Worm (Caenorhabditis elegans) whole organism, early embryonic: ENCODE data around the gene pri-1.

Experiments used
- ama-1 ChIP-seq: fragments of 150-350 bp; optimal IDR thresholded peaks from 2 replicates; lab custom pipeline; 2014
- pes-1 ChIP-seq: fragments of 200-800 bp; sonication (Bioruptor generic); IDR thresholded peaks from 2 replicates; pipeline ENCODE4 v1.3.6; 2022; ENCODE audit warnings: missing genetic modification reagents, missing genetic modification characterization, missing compliant biosample characterization
- sea-1 ChIP-seq: fragments of 200-800 bp; sonication (Bioruptor generic); conservative IDR thresholded peaks from 2 replicates; pipeline ENCODE4 v1.3.6; 2022; ENCODE audit warnings: missing genetic modification characterization, missing compliant biosample characterization

DNA sequence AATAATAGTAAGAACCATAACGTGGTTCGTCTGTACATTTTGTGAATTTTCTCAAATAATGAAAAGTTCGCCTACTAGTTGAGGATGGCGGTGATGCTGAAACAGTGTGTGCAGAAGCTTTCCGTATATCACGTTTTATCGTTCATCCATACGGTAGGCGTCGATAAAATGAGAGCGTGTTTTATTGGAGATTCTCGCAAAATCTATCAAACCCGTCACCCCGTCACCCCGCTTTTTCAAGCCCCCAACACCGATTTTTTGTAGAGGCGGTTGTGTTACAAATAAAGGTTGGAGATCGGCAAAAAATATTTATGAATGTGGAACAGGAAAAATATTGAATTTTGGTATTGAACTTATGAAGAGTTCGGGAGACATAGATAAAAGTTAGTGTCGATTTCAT is 5.4 kb downstream of the pri-1 start, which contains the start of gene clec-161:
- TF ChIP-seq pes-1 (GFP tag; lab: Robert Waterston, UW) = no peak
- no peak for TF ChIP-seq sea-1 (GFP tag; lab: Robert Waterston, UW)
- no peak for TF ChIP-seq ama-1 (lab: Kevin White, UChicago)
